Fruit fly (Drosophila melanogaster) Kc167 (cell line): Measurements from ENCODE around the gene CG31371.

Experiments used
- Myc ChIP-seq: fragments of >200 bp; optimal IDR thresholded peaks from 2 replicates; lab custom pipeline; 2017; ENCODE audit warnings: missing external identifiers
- Sin3A ChIP-seq: fragments of >200 bp; optimal IDR thresholded peaks from 2 replicates; lab custom pipeline; 2018; ENCODE audit warnings: missing external identifiers
- h ChIP-seq: fragments of >200 bp; optimal IDR thresholded peaks from 3 replicates; lab custom pipeline; 2018; ENCODE audit warnings: missing external identifiers
- insv ChIP-seq: fragments of >200 bp; optimal IDR thresholded peaks from 3 replicates; lab custom pipeline; 2018; ENCODE audit warnings: missing external identifiers
- psq ChIP-seq: fragments of >200 bp; optimal IDR thresholded peaks from 2 replicates; lab custom pipeline; 2017; ENCODE audit warnings: missing external identifiers
- ttk ChIP-seq: sonication (Bioruptor generic); optimal IDR thresholded peaks from 2 replicates; lab custom pipeline; 2017; ENCODE audit warnings: missing external identifiers

Gene CG31371

DNA sequence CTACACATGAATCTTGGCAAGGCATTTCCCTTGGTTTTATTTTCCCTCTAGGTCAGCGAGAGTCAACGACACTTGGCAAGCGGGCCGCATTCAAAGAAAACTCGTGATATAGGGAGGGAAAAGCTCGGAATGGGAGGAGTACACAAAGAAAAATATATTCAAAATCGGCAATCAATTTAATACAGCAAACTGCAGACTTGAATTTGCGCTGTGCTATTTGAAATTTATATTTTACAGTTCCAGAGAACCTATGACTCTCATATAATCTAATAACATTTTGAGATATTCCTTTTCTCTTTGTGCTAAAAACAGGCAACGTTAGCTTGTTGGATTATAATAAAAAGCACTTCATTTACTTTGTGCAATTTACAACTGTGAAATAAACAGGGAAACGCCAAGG, 26.3 kb upstream of the CG31371 start:
- TF ChIP-seq Sin3A (lab: Kevin White, UChicago) (no peak), ttk (lab: Kevin White, UChicago) (no peak)

DNA sequence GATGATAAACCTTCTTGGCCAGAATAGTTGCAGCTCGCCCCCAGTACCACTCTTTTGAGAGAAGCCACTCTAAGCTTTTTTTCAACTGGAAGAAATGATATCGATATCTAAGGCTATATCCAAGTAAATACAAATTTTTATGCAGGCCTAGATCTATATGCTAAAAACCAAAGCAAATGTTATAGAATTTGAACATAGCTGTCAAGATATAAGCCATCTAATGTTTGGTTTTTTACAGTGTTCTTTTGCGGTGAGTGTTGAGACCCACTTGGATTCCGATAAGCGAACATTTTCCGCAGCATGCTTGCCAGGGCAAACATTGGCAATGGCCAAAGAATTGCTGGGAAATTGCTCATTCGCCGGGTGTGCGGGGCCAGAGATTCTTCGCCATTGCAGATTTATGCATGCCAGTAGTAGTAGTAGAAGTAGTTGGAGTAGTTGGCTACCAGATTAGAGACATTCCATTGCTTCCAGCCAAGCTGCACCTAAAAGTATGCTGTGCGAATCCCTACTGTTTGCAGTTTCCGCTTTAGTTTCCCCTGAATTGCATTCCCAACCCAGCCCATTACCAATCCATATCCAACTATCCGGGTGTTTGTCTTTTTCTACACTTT, 25.5 kb upstream of the CG31371 start:
- TF ChIP-seq psq (lab: Kevin White, UChicago) (no peak), Myc (lab: Kevin White, UChicago) (no peak), ttk (lab: Kevin White, UChicago) (no peak), h (lab: Kevin White, UChicago) (no peak), insv (lab: Kevin White, UChicago) (no peak), Sin3A (lab: Kevin White, UChicago) (no peak)

DNA sequence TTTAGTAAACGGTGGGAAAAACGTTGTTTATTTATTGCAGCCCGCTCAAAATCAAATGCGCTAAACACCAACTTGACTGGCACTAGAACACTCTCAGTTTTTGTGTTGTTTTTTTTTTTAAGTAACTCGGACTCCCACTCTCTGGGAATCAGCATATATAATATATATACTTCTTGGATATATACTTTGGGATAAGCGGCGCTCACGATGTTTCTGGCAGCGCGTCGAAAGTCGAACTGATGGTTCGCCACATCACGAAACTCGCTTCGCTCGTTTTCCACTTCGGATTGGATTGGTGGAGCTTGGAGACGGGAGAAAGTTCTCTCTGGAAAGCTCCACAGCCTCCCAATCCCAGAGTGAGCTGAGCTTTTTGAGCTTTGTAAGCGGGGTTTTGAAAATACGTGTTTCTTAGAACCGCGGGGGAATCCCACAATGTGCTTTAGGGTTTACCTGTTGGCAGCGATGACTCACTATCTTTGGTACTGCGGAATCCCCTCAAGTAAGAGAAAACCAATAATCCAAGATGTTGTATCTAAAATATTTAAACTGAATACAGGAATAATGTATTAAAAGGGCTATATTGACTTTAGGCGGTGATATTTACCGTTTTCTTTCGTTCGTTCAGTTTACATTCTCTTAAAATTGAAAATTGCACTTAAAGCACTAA, 23.6 kb upstream of the CG31371 start, which contains the start of gene jdp:
TSS of gene jdp (minus strand) at position 239 of the 667 bp plus-strand sequence.
- TF ChIP-seq ttk (lab: Kevin White, UChicago): no peak
- TF ChIP-seq Sin3A (lab: Kevin White, UChicago): no peak
- no peak for TF ChIP-seq psq (lab: Kevin White, UChicago)
- TF ChIP-seq insv (lab: Kevin White, UChicago): no peak
- no peak for TF ChIP-seq h (lab: Kevin White, UChicago)
- TF ChIP-seq Myc (lab: Kevin White, UChicago): no peak

DNA sequence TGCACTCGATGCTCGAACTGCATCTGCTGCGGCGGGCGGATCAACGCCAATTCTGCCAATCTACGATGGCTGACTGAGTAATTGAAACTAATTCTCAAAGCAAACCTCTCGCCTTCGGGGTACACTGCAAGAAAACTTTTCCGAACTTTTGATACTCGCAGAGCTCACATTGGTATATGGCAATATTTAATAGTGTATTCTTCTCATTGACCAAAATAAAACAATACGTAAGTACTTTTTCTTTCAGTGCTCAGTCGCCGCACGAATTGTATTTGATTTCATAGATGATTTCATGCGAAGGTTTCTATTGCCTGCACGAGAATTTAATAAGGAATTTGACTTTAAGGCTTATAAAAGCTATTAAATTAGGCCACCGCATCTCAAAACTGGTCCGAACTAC, 22.3 kb upstream of the CG31371 start:
- TF ChIP-seq Sin3A (lab: Kevin White, UChicago): no peak
- no peak for TF ChIP-seq ttk (lab: Kevin White, UChicago)
- TF ChIP-seq psq (lab: Kevin White, UChicago): no peak
- no peak for TF ChIP-seq insv (lab: Kevin White, UChicago)
- TF ChIP-seq h (lab: Kevin White, UChicago): no peak
- TF ChIP-seq Myc (lab: Kevin White, UChicago): no peak

DNA sequence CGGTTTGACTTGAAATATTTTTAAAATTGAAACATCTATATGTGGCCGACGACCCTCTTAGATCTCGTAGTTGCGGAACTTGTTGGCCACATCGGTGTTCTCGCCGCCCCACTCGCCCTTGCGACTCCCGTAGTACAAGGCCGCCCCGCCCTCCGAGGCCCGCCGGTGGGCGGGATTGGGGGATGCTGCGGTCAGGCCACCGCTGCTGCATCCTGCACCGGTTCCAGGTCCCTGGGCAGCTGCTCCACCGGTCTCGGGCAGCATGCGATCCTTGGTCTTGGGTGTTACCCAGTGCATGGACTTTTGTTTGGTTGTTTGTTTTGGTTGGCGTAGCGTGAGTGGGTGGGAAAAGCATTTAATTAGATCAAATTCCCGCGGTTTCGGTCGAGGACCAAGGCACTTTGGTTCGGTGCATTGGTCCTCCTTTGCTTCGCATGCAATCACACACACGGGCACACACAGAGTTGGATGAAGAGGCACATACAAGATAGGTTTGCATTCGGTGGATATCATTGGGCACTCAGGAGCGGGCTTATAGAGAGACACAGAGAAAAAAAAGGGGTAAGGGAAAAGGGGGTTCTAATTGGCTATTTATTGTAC, 15.1 kb upstream of the CG31371 start:
- TF ChIP-seq psq (lab: Kevin White, UChicago) (no peak), Sin3A (lab: Kevin White, UChicago) (no peak), Myc (lab: Kevin White, UChicago) (no peak), h (lab: Kevin White, UChicago) (no peak), ttk (lab: Kevin White, UChicago) (no peak), insv (lab: Kevin White, UChicago) (no peak)

DNA sequence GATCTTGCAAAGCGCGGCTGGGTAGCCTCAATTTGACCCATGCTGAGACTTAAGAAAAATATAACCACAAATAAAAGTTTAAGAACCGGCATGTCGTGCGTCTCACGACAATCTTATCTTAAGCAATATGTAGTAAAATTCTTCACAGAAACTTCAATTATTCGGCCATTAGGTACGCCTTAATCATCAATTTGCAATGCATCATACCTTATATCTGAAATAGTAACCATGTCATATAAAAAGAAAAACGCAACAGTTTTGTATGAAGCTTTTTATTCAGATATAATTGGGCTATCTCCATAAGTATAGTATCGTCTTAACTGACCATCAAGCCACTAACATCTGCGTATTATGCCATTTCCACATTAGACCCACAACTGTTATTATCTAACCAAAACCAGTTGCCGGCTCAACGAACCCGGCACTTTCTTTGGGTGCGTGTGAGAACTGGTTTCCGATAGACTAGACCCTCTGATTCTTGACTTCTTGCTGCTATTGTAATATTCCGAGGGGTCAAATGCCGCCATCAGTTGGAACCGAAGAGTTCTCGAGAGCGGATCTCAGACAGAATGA, 11.0 kb upstream of the CG31371 start, which contains the start of the genes CG31524 and CG9698:
TSS of gene CG31524 (minus strand) at position 101 of the 573 bp plus-strand sequence.
TSS of gene CG9698 (plus strand) at position 523 of the 573 bp plus-strand sequence.
- no peak for TF ChIP-seq h (lab: Kevin White, UChicago)
- no peak for TF ChIP-seq insv (lab: Kevin White, UChicago)
- no peak for TF ChIP-seq psq (lab: Kevin White, UChicago)
- no peak for TF ChIP-seq Myc (lab: Kevin White, UChicago)
- no peak for TF ChIP-seq Sin3A (lab: Kevin White, UChicago)
- no peak for TF ChIP-seq ttk (lab: Kevin White, UChicago)

DNA sequence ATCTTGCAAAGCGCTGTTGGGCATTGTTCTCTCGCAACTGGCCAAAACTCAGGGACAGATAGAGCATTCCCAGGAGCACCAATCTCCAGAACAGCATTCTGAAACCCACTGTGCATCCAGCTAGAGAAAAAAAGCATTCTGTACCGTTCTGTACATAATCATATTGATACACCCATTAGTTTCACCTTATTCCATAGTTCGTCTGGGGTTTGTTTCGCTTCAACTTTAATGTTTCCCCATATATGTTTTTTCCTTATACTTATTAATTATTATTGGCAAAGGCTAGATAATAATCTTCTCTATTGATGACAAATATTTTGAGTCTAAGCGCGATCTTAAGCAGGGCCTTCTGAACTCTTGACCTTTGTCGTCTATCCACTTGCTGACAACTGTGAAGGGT, 8.8 kb upstream of the CG31371 start, which contains the start of gene PH4alphaNE2:
TSS of gene PH4alphaNE2 (minus strand) at position 101 of the 400 bp plus-strand sequence.
- TF ChIP-seq Sin3A (lab: Kevin White, UChicago) (no peak), h (lab: Kevin White, UChicago) (no peak), Myc (lab: Kevin White, UChicago) (no peak), psq (lab: Kevin White, UChicago) (no peak), insv (lab: Kevin White, UChicago) (no peak), ttk (lab: Kevin White, UChicago) (no peak)

DNA sequence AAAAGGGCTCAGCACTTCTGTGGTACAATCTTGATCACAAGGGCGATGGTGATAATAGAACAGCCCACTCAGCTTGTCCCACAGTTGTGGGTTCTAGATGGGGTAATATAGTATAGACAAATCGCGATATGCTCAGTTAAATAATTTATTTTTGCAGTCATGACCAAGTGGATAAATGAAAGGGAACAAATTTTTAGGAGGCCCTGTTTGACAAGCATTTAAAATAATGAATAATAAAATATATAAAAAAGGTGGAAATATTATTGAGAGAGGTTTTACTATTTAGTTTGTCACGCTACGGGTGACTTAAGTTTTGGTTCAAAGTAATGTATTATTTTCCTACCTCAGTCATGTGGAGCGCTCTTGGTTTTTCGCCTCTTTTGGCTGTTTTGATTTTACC, 4.4 kb upstream of the CG31371 start, which contains the start of gene CG34041:
TSS of gene CG34041 (plus strand) at position 301 of the 400 bp plus-strand sequence.
- TF ChIP-seq h (lab: Kevin White, UChicago) (no peak), psq (lab: Kevin White, UChicago) (no peak), ttk (lab: Kevin White, UChicago) (no peak), Myc (lab: Kevin White, UChicago) (no peak), insv (lab: Kevin White, UChicago) (no peak), Sin3A (lab: Kevin White, UChicago) (no peak)

DNA sequence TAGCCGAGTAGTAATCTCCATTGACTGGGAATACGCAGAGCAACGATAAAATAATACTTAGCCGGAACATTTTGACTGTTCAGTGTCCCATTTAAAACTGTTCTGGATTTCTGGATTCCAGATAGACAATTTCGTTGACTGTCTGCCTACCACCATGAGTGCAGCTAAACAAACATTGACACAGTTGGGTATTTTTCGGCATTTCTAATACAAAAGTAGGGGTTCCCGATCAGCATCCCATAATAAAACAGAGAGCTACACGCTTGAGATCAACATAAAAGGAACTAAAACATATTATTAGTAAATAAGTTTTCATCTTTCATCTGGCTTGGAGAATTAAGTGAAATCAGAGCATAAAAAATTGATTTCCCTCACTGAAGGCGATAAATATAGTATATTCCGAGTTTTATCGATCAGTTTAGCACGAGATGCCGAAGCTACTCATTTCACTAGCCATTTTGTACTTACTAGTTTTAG, 2.3 kb upstream of the CG31371 start, which contains the start of the genes PH4alphaSG1 and CG15539:
TSS of gene PH4alphaSG1 (minus strand) at position 101 of the 477 bp plus-strand sequence.
TSS of gene CG15539 (plus strand) at position 427 of the 477 bp plus-strand sequence.
- TF ChIP-seq Sin3A (lab: Kevin White, UChicago) (no peak), h (lab: Kevin White, UChicago) (no peak), Myc (lab: Kevin White, UChicago) (no peak), insv (lab: Kevin White, UChicago) (no peak), ttk (lab: Kevin White, UChicago) (no peak), psq (lab: Kevin White, UChicago) (no peak)

DNA sequence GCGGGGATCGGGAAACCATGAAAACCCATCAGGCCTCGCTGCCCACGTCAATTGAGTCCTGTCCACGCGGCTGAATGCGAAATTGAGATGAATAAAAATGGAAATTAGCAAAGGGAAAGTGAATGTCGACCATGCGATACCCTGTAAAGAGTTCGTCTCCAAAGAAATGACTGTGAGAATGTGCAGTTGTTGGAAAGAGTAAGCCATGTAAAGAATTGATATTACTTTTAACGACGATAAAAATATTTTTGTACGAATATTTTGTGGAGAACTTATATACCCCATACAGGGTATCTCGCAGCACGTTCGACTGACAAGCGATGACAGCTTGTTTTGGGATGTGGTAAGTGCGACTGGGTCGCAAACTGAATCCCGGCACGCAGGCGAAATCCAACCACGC, 2.1 kb downstream of the CG31371 start:
- TF ChIP-seq insv (lab: Kevin White, UChicago): no peak
- no peak for TF ChIP-seq Sin3A (lab: Kevin White, UChicago)
- no peak for TF ChIP-seq Myc (lab: Kevin White, UChicago)
- no peak for TF ChIP-seq ttk (lab: Kevin White, UChicago)
- no peak for TF ChIP-seq psq (lab: Kevin White, UChicago)
- no peak for TF ChIP-seq h (lab: Kevin White, UChicago)
